Worm (Caenorhabditis elegans) whole organism, late embryonic: ENCODE results near the gene H14E04.2.

Experiments used
- Y22D7AL.16 ChIP-seq: sonication (generic microtip); optimal IDR thresholded peaks from 2 replicates; lab custom pipeline; 2016; ENCODE audit warnings: missing genetic modification characterization, missing compliant biosample characterization
- ama-1 ChIP-seq: fragments of 150-350 bp; optimal IDR thresholded peaks from 2 replicates; lab custom pipeline; 2014
- ceh-30 ChIP-seq: fragments of 150-350 bp; optimal IDR thresholded peaks from 2 replicates; lab custom pipeline; 2014; ENCODE audit warnings: missing biosample characterization, missing genetic modification characterization
- ceh-9 ChIP-seq: sonication (generic microtip); optimal IDR thresholded peaks from 2 replicates; lab custom pipeline; 2016; ENCODE audit warnings: mild to moderate bottlenecking, missing genetic modification characterization, inconsistent platforms, missing compliant biosample characterization
- dmd-4 ChIP-seq: sonication (generic microtip); optimal IDR thresholded peaks from 2 replicates; lab custom pipeline; 2016; ENCODE audit warnings: borderline replicate concordance, missing genetic modification characterization, missing compliant biosample characterization
- fkh-10 ChIP-seq: fragments of 150-350 bp; optimal IDR thresholded peaks from 2 replicates; lab custom pipeline; 2014; ENCODE audit warnings: missing biosample characterization, missing genetic modification reagents, missing genetic modification characterization
- hlh-30 ChIP-seq: sonication (generic microtip); optimal IDR thresholded peaks from 2 replicates; lab custom pipeline; 2017; ENCODE audit warnings: antibody characterized with exemption, missing genetic modification characterization, missing compliant biosample characterization; ENCODE audit not compliant: insufficient read depth
- pag-3 ChIP-seq: sonication (generic microtip); optimal IDR thresholded peaks from 2 replicates; lab custom pipeline; 2016; ENCODE audit warnings: missing compliant biosample characterization, missing genetic modification characterization, borderline replicate concordance
- sox-4 ChIP-seq: sonication (generic microtip); optimal IDR thresholded peaks from 2 replicates; lab custom pipeline; 2017; ENCODE audit warnings: mild to moderate bottlenecking, missing genetic modification characterization, inconsistent platforms, missing compliant biosample characterization
- tbx-2 ChIP-seq: sonication (generic microtip); optimal IDR thresholded peaks from 2 replicates; lab custom pipeline; 2016; ENCODE audit warnings: missing genetic modification characterization, missing compliant biosample characterization
- unc-86 ChIP-seq: sonication (generic microtip); optimal IDR thresholded peaks from 2 replicates; lab custom pipeline; 2016; ENCODE audit warnings: missing genetic modification characterization, missing compliant biosample characterization

- TF ChIP-seq Y22D7AL.16 (no peak), fkh-10 (GFP tag; lab: Kevin White, UChicago) (no peak), sox-4 (tag; lab: Kevin White, UChicago) (no peak), tbx-2 (tag; lab: Kevin White, UChicago) (no peak), hlh-30 (tag; lab: Kevin White, UChicago) (no peak), ama-1 (lab: Kevin White, UChicago) (no peak), ceh-30 (tag; lab: Kevin White, UChicago) (no peak), unc-86 (tag; lab: Kevin White, UChicago) (no peak), pag-3 (tag; lab: Kevin White, UChicago) (no peak), dmd-4 (tag; lab: Kevin White, UChicago) (no peak), ceh-9 (tag; lab: Kevin White, UChicago) (no peak)
Measured at ce11 chrIII:2347291-2347690, 28.7 kb upstream of the H14E04.2 start, which contains the start of gene gip-1.
